Fruit fly (Drosophila melanogaster) whole organism, adult: ENCODE data around the gene CG1647.

Experiments used
- CG11617 ChIP-seq: fragments of 200-800 bp; sonication (Bioruptor generic); optimal IDR thresholded peaks from 2 replicates; lab custom pipeline; 2017; ENCODE audit warnings: mild to moderate bottlenecking, missing biosample characterization, missing genetic modification reagents, missing genetic modification characterization
- CG12768 ChIP-seq: fragments of 200-800 bp; sonication (Bioruptor generic); optimal IDR thresholded peaks from 2 replicates; lab custom pipeline; 2017; ENCODE audit warnings: missing biosample characterization, missing genetic modification characterization, mild to moderate bottlenecking, moderate library complexity, missing genetic modification reagents
- CG14711 ChIP-seq: fragments of 200-800 bp; sonication (Bioruptor generic); optimal IDR thresholded peaks from 2 replicates; lab custom pipeline; 2018; ENCODE audit warnings: missing biosample characterization, mild to moderate bottlenecking, missing genetic modification characterization, moderate library complexity
- CG1620 ChIP-seq: fragments of 200-800 bp; sonication (Bioruptor generic); optimal IDR thresholded peaks from 2 replicates; lab custom pipeline; 2016; ENCODE audit warnings: missing biosample characterization, missing genetic modification characterization
- CG33017 ChIP-seq: fragments of 200-800 bp; sonication (Bioruptor generic); optimal IDR thresholded peaks from 2 replicates; lab custom pipeline; 2018; ENCODE audit warnings: missing biosample characterization, mild to moderate bottlenecking, missing genetic modification characterization, moderate library complexity
- CG5204 ChIP-seq: fragments of 200-800 bp; sonication (Bioruptor generic); optimal IDR thresholded peaks from 2 replicates; lab custom pipeline; 2016; ENCODE audit warnings: missing biosample characterization, missing genetic modification characterization
- CG7045 ChIP-seq: fragments of 200-800 bp; sonication (Bioruptor generic); optimal IDR thresholded peaks from 2 replicates; lab custom pipeline; 2017; ENCODE audit warnings: missing biosample characterization, mild to moderate bottlenecking, missing genetic modification characterization
- CG7101 ChIP-seq: fragments of 200-800 bp; sonication (Bioruptor generic); optimal IDR thresholded peaks from 2 replicates; lab custom pipeline; 2018; ENCODE audit warnings: missing biosample characterization, mild to moderate bottlenecking, missing genetic modification characterization, moderate library complexity
- Clk ChIP-seq: fragments of 200-800 bp; sonication (Bioruptor generic); optimal IDR thresholded peaks from 2 replicates; lab custom pipeline; 2017; ENCODE audit warnings: missing biosample characterization, missing genetic modification characterization
- Crg-1 ChIP-seq: fragments of 200-800 bp; sonication (Bioruptor generic); optimal IDR thresholded peaks from 2 replicates; lab custom pipeline; 2016; ENCODE audit warnings: missing biosample characterization, missing genetic modification characterization
- Hr96 ChIP-seq: fragments of 200-800 bp; sonication (Bioruptor generic); optimal IDR thresholded peaks from 2 replicates; lab custom pipeline; 2016; ENCODE audit warnings: missing biosample characterization, missing genetic modification characterization
- Mnt ChIP-seq: fragments of 200-800 bp; sonication (Bioruptor generic); optimal IDR thresholded peaks from 2 replicates; lab custom pipeline; 2016; ENCODE audit warnings: missing biosample characterization, mild to moderate bottlenecking, missing genetic modification characterization
- bab1 ChIP-seq: fragments of 200-800 bp; sonication (Bioruptor generic); optimal IDR thresholded peaks from 3 replicates; lab custom pipeline; 2019; ENCODE audit warnings: missing biosample characterization, mild to moderate bottlenecking, missing genetic modification characterization, moderate library complexity
- cic ChIP-seq: fragments of 200-800 bp; sonication (Bioruptor generic); optimal IDR thresholded peaks from 2 replicates; lab custom pipeline; 2017; ENCODE audit warnings: missing biosample characterization, mild to moderate bottlenecking, missing genetic modification characterization, moderate library complexity
- cnc ChIP-seq, 2 experiments: fragments of >200 bp; optimal IDR thresholded peaks; 2 replicates each; lab custom pipeline; 2017
- kay ChIP-seq: fragments of 200-800 bp; sonication (Bioruptor generic); peaks from one replicate; lab custom pipeline; 2016; ENCODE audit warnings: missing biosample characterization, missing genetic modification characterization, borderline replicate concordance
- ovo ChIP-seq: fragments of 200-800 bp; sonication (Bioruptor generic); optimal IDR thresholded peaks from 2 replicates; lab custom pipeline; 2016; ENCODE audit warnings: missing biosample characterization, missing genetic modification characterization
- pad ChIP-seq: fragments of 200-800 bp; sonication (Bioruptor generic); optimal IDR thresholded peaks from 3 replicates; lab custom pipeline; 2017; ENCODE audit warnings: missing biosample characterization, missing genetic modification characterization, mild to moderate bottlenecking, moderate library complexity, missing genetic modification reagents
- tj ChIP-seq: fragments of 200-800 bp; sonication (Bioruptor generic); optimal IDR thresholded peaks from 3 replicates; lab custom pipeline; 2017; ENCODE audit warnings: missing biosample characterization, mild to moderate bottlenecking, missing genetic modification characterization, moderate library complexity
- toe ChIP-seq: fragments of 200-800 bp; sonication (Bioruptor generic); optimal IDR thresholded peaks from 2 replicates; lab custom pipeline; 2016; ENCODE audit warnings: missing biosample characterization, missing genetic modification characterization

CG1647 gene

DNA sequence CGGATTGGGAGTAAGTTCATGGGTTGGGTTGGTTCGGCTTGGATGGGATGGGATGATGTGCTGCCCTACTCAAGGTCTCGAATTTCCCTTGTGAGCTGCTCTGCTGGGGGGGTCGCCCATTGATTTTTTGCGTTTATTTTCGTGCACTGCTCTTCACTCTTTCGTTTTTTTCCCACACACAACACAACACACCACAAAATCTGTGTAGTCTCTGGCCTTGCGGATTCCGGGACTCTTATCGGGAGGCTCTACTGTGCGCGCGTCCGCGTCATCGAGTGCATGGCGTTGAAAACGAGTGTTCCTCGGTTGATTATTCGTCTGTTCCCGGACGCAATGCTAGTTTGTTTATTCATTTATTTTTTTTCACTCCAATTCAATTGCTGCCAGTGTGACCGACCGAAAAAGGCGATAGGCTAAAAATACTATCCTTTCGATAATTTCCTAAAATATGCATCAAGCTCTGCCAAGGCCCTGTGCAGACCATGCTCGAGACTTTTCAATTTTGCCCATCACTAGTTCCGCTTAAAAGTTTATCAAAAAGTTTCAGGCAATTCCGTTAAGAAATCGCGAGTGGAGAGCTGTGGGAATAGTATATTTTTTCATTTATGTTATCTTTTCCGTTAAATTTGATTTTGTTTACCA is 11.7 kb downstream of the CG1647 start, which contains the start of gene WASp:
TSS of gene WASp (minus strand) at position 399 of the 642 bp plus-strand sequence.
- TF ChIP-seq pad (GFP tag; lab: Kevin White, UChicago) (peak; percentile 18), CG33017 (tag; lab: Kevin White, UChicago) (peak; percentile 32), CG14711 (tag; lab: Kevin White, UChicago) (peak; percentile 33), tj (peak; percentile 5), ovo (GFP tag; lab: Kevin White, UChicago) (peak; percentile 66), cic (GFP tag; lab: Kevin White, UChicago) (peak; percentile 14), bab1 (GFP tag; lab: Kevin White, UChicago) (peak; percentile 76), CG5204 (GFP tag; lab: Kevin White, UChicago) (peak; percentile 6), CG7101 (peak; percentile 70), Mnt (GFP tag; lab: Kevin White, UChicago) (peak; percentile 43), CG1620 (GFP tag; lab: Kevin White, UChicago) (peak; percentile 56), Hr96 (GFP tag; lab: Kevin White, UChicago) (peak; percentile 40), CG11617 (no peak), cnc (optimal IDR thresholded peaks at IDR 0.05; lab: Kevin White, UChicago) (no peak), CG12768 (GFP tag; lab: Kevin White, UChicago) (no peak), kay (GFP tag; lab: Kevin White, UChicago) (no peak), Clk (no peak), toe (GFP tag; lab: Kevin White, UChicago) (peak; percentile 2), CG7045 (GFP tag; lab: Kevin White, UChicago) (no peak), Crg-1 (peak; percentile 24)

dm6 chr3R:28840620-28841019 is 20.6 kb downstream of the CG1647 start:
- TF ChIP-seq Clk (no peak), CG1620 (GFP tag; lab: Kevin White, UChicago) (no peak), CG7045 (GFP tag; lab: Kevin White, UChicago) (no peak), Hr96 (GFP tag; lab: Kevin White, UChicago) (no peak), CG7101 (no peak), tj (no peak), Crg-1 (no peak), CG33017 (tag; lab: Kevin White, UChicago) (no peak), cnc (optimal IDR thresholded peaks at IDR 0.05; lab: Kevin White, UChicago) (no peak), CG14711 (tag; lab: Kevin White, UChicago) (no peak), bab1 (GFP tag; lab: Kevin White, UChicago) (no peak), cic (GFP tag; lab: Kevin White, UChicago) (no peak)

DNA sequence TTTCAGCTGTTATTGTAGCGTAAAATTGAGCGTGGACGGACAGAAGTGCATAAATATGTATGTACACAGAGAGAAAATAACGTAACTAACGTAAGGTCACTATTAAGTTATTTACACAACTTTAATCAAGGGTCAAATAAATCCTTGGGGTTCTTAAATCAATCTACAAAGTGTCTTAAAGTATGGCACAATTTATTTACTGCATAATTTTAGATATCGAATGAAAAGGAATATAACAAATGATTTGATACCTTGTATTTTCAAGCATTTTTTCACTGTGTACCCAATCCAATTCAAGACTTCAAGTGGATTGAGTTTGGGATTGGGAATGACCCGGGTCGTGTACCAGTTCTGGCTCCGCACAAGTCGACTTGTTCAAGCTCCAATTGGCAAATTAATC is 21.9 kb downstream of the CG1647 start:
- TF ChIP-seq CG12768 (GFP tag; lab: Kevin White, UChicago) (no peak), kay (GFP tag; lab: Kevin White, UChicago) (no peak), ovo (GFP tag; lab: Kevin White, UChicago) (no peak), CG7045 (GFP tag; lab: Kevin White, UChicago) (no peak)

DNA sequence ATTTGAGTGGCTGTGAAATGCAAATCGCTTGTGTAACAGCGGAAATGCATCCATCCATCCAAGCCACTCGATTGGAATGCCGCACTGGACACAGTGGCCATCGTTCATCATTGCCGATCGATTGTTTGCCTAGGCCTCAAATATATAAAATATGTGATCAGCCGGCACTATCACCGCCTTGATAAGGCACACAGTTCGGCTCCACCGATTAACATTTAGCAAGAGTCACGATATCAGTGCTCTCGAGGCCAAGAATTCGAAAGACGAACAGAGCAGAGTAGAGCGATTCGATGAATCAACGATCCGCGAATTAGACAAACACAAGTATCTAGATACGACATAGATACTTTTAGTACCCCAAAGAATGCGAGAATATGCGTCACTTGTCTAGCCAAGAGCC is 22.4 kb downstream of the CG1647 start:
- TF ChIP-seq CG5204 (GFP tag; lab: Kevin White, UChicago) = no peak
- peak; percentile 4 for TF ChIP-seq cic (GFP tag; lab: Kevin White, UChicago)

DNA sequence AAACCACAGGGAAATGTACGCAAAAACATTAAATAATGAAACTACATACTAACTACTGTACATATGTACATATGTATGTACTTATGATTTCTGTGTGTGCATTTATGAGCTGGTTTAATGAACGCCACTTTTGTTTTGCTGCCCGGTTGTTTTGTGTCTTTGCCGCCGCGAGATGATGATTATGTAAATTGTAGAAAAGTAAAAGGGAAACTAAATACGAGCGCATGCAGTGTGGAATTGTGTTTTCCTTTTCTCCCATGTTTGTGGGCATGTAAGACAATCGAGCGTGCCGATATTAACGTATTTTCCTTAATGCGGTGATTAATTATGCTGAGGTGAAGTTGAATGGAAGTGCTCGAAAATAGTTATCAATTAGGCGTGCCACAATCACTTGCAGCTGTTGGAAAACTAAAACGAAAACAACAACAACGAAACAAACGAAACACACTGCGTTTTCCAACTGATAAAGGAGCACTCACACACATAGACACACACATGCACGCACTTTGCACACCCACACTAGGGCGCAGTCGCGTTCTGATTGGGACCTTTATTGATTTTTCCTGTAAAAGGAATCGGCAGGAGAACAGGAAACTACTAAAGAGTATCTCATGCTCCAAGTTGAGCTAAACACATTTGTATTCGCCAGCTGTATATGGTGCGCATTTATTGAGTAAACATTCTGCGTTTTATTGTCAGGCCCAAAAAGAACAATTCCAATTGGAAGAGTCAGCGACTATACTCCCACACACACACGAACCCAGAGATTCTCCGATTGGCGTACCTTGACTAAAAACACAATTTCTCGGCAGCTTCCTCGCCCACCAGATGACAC is 24.0 kb downstream of the CG1647 start:
- no peak for TF ChIP-seq Crg-1
- TF ChIP-seq tj = peak; percentile 61

DNA sequence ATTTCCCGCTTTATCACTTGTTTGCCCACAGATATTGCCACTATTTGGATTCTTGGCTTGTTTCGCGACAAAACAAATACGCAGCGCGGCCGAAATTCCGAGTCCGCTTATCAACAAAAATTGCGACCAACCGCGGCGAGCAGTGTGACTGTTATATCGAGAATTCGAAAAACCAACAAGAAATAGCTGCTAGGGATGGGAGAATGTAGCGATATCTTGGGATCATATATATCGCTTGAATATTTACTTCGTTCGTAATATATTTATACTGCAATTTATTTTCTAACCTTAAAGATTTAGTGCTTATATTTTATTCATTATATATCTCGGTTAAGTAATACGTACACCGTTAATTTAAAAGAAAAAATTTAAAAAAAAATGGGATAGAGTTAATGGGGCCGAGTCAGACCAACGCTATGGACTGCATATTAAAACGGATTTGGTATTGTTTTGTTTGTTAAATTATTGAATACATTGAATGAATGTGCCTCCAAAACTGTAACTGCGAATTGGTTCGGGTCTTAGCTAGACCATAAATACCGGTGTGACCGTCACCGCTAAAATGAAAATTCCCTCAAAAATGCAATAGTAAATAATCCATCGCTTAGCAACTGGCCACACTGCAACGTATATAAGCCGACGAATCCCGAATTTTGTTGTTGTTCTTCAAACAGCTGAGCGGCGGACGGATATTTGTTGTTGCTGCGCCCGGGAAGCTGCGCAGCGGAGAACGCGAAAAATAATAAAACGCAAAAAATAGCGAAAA is 24.8 kb downstream of the CG1647 start, which contains the start of the genes Apc and spg:
TSS of gene Apc (minus strand) at position 138 of the 766 bp plus-strand sequence.
TSS of gene spg (plus strand) at position 660 of the 766 bp plus-strand sequence.
- TF ChIP-seq kay (GFP tag; lab: Kevin White, UChicago) = no peak
- TF ChIP-seq pad (GFP tag; lab: Kevin White, UChicago) = no peak
- peak; percentile 62 for TF ChIP-seq CG5204 (GFP tag; lab: Kevin White, UChicago)
- TF ChIP-seq Mnt (GFP tag; lab: Kevin White, UChicago) = peak; percentile 59
- TF ChIP-seq CG14711 (tag; lab: Kevin White, UChicago) = peak; percentile 28
- peak; percentile 36 for TF ChIP-seq cic (GFP tag; lab: Kevin White, UChicago)
- TF ChIP-seq CG7101 = peak; percentile 36
- TF ChIP-seq cnc (optimal IDR thresholded peaks at IDR 0.05; lab: Kevin White, UChicago) = no peak
- TF ChIP-seq ovo (GFP tag; lab: Kevin White, UChicago) = peak; percentile 64
- TF ChIP-seq toe (GFP tag; lab: Kevin White, UChicago) = peak; percentile 71
- peak; percentile 69 for TF ChIP-seq CG12768 (GFP tag; lab: Kevin White, UChicago)
- TF ChIP-seq tj = no peak
- TF ChIP-seq CG1620 (GFP tag; lab: Kevin White, UChicago) = peak; percentile 1
- TF ChIP-seq CG7045 (GFP tag; lab: Kevin White, UChicago) = peak; percentile 22
- TF ChIP-seq Clk = peak; percentile 6
- TF ChIP-seq bab1 (GFP tag; lab: Kevin White, UChicago) = peak; percentile 17
- TF ChIP-seq CG33017 (tag; lab: Kevin White, UChicago) = peak; percentile 1
- TF ChIP-seq Crg-1 = peak; percentile 9
- TF ChIP-seq CG11617 = peak; percentile 37
- no peak for TF ChIP-seq Hr96 (GFP tag; lab: Kevin White, UChicago)
